Worm (Caenorhabditis elegans): Measurements from ENCODE around the gene fre-1.

- no peak for TF ChIP-seq ceh-79 (tag; optimal IDR thresholded peaks at IDR 0.05)
- TF ChIP-seq madf-8 (GFP tag; conservative IDR thresholded peaks at IDR 0.05), result no peak
- TF ChIP-seq atf-7 (tag; optimal IDR thresholded peaks at IDR 0.05), result no peak
- no peak for TF ChIP-seq F55B11.4 (tag; optimal IDR thresholded peaks at IDR 0.05; ENCODE audit: borderline replicate concordance, insufficient read depth)
- no peak for TF ChIP-seq B0019.2 (GFP tag; conservative IDR thresholded peaks at IDR 0.05)
- no peak for TF ChIP-seq C17E4.6 (GFP tag; IDR thresholded peaks at IDR 0.05)
These were observed at the start of gene fre-1 for ce11 chrV:20087635-20088034.

Measured in whole organism, young adult.